Worm (Caenorhabditis elegans): Measurements from ENCODE around the gene ZK1251.3.

DNA sequence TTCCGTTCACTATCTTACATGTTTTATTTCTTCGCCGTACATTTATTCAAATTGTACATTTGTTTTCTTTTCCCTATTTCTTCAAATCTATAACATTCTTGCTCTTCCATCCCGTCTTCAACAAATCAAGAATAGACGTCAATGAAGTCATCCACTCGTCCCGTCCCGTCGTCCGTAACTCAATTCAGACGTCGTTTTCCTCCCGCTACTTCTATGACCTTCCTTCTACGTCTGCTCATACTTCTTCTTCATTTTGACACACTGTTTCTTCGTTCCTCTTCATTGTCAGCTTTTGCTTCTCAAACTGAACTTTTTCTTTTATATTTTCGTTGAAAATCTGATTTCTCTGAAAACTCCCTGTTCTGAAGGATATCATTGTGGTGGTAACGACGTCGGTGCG is 23.5 kb upstream of the ZK1251.3 start:
- TF ChIP-seq lsy-2 (tag; optimal IDR thresholded peaks at IDR 0.05) (no peak), nhr-11 (tag; optimal IDR thresholded peaks at IDR 0.05) (no peak), blmp-1 (tag; optimal IDR thresholded peaks at IDR 0.05; ENCODE audit: insufficient read depth) (no peak), mab-5 (tag; optimal IDR thresholded peaks at IDR 0.05) (no peak), F13H6.1 (tag; optimal IDR thresholded peaks at IDR 0.05) (no peak), snpc-4 (tag; optimal IDR thresholded peaks at IDR 0.05) (no peak), peb-1 (tag; optimal IDR thresholded peaks at IDR 0.05) (no peak), zag-1 (tag; optimal IDR thresholded peaks at IDR 0.05) (no peak), ama-1 (optimal IDR thresholded peaks at IDR 0.05) (no peak), unc-55 (GFP tag; optimal IDR thresholded peaks at IDR 0.05) (no peak)

All from whole organism, L2 larva.